Worm (Caenorhabditis elegans) whole organism, L4 larva: ENCODE measurements around the gene hda-5.

Source experiments
- D1046.2 ChIP-seq: fragments of 200-800 bp; sonication (Bioruptor generic); IDR thresholded peaks from 2 replicates; pipeline ENCODE4 v1.3.6; 2022; ENCODE audit warnings: missing genetic modification characterization, missing compliant biosample characterization
- F44E2.7 ChIP-seq: fragments of 200-800 bp; sonication (Bioruptor generic); IDR thresholded peaks from 2 replicates; pipeline ENCODE4 v2.1.2; 2022; ENCODE audit warnings: missing genetic modification characterization, missing compliant biosample characterization
- F49E8.2 ChIP-seq: sonication (generic microtip); optimal IDR thresholded peaks from 2 replicates; lab custom pipeline; 2016; ENCODE audit warnings: missing compliant biosample characterization, mild to moderate bottlenecking, missing genetic modification characterization, borderline replicate concordance
- R02D3.7 ChIP-seq: fragments of 150-350 bp; sonication (generic microtip); optimal IDR thresholded peaks from 3 replicates; lab custom pipeline; 2014; ENCODE audit warnings: missing biosample characterization, missing genetic modification characterization
- Y5F2A.4 ChIP-seq: fragments of 200-800 bp; sonication (Bioruptor generic); optimal IDR thresholded peaks from 2 replicates; lab custom pipeline; 2018; ENCODE audit warnings: mild to moderate bottlenecking, missing genetic modification characterization, missing compliant biosample characterization
- aly-2 ChIP-seq: sonication (generic microtip); optimal IDR thresholded peaks from 2 replicates; lab custom pipeline; 2018; ENCODE audit warnings: missing biosample characterization, missing genetic modification characterization
- ceh-32 ChIP-seq: sonication (generic microtip); optimal IDR thresholded peaks from 2 replicates; lab custom pipeline; 2016; ENCODE audit warnings: mild to moderate bottlenecking, missing genetic modification characterization, missing compliant biosample characterization; ENCODE audit not compliant: poor library complexity
- daf-12 ChIP-seq: fragments of 150-350 bp; optimal IDR thresholded peaks from 2 replicates; lab custom pipeline; 2014; ENCODE audit warnings: missing biosample characterization, missing genetic modification reagents, missing genetic modification characterization
- daf-16 ChIP-seq, 3 experiments: sonication (generic microtip); optimal IDR thresholded peaks; 2 replicates each; lab custom pipeline; 2016 to 2017; ENCODE audit warnings: missing genetic modification characterization in 3 of 3, missing genetic modification reagents in 3 of 3, mild to moderate bottlenecking in 2 of 3, missing compliant biosample characterization in 2 of 3, missing biosample characterization in 1 of 3, moderate library complexity in 1 of 3
- dmd-8 ChIP-seq: fragments of 200-800 bp; sonication (Bioruptor generic); IDR thresholded peaks from 2 replicates; pipeline ENCODE4 v1.3.6; 2022; ENCODE audit warnings: missing genetic modification characterization, missing compliant biosample characterization
- dmd-9 ChIP-seq: fragments of 200-800 bp; sonication (Bioruptor generic); IDR thresholded peaks from 2 replicates; pipeline ENCODE4 v1.3.6; 2022; ENCODE audit warnings: missing genetic modification reagents, missing genetic modification characterization, missing compliant biosample characterization
- duxl-1 ChIP-seq: sonication (generic microtip); optimal IDR thresholded peaks from 2 replicates; lab custom pipeline; 2016; ENCODE audit warnings: mild to moderate bottlenecking, missing genetic modification characterization, moderate library complexity, missing compliant biosample characterization; ENCODE audit not compliant: poor library complexity
- dve-1 ChIP-seq: sonication (generic microtip); optimal IDR thresholded peaks from 2 replicates; lab custom pipeline; 2017; ENCODE audit warnings: antibody characterized with exemption, mild to moderate bottlenecking, missing genetic modification characterization, missing compliant biosample characterization; ENCODE audit not compliant: insufficient read depth
- egl-27 ChIP-seq: sonication (generic microtip); optimal IDR thresholded peaks from 3 replicates; lab custom pipeline; 2017; ENCODE audit warnings: missing biosample characterization, missing genetic modification reagents, missing genetic modification characterization
- gei-8 ChIP-seq: fragments of 200-800 bp; sonication (Bioruptor generic); optimal IDR thresholded peaks from 2 replicates; lab custom pipeline; 2018; ENCODE audit warnings: mild to moderate bottlenecking, missing genetic modification characterization, missing compliant biosample characterization
- hlh-30 ChIP-seq: sonication (generic microtip); optimal IDR thresholded peaks from 2 replicates; lab custom pipeline; 2017; ENCODE audit warnings: antibody characterized with exemption, mild to moderate bottlenecking, missing genetic modification characterization, missing compliant biosample characterization; ENCODE audit not compliant: insufficient read depth
- hmg-1.1 ChIP-seq: fragments of 200-800 bp; sonication (Bioruptor generic); IDR thresholded peaks from 2 replicates; pipeline ENCODE4 v1.3.6; 2022; ENCODE audit warnings: missing genetic modification reagents, missing genetic modification characterization, missing compliant biosample characterization
- lim-7 ChIP-seq: fragments of 200-800 bp; sonication (Bioruptor generic); IDR thresholded peaks from 2 replicates; pipeline ENCODE4 v1.3.6; 2022; ENCODE audit warnings: missing genetic modification characterization, missing compliant biosample characterization
- lin-13 ChIP-seq: fragments of 150-350 bp; optimal IDR thresholded peaks from 2 replicates; lab custom pipeline; 2014; ENCODE audit warnings: missing biosample characterization, missing genetic modification reagents, missing genetic modification characterization
- lin-39 ChIP-seq: fragments of 150-350 bp; optimal IDR thresholded peaks from 2 replicates; lab custom pipeline; 2014; ENCODE audit warnings: missing biosample characterization, missing genetic modification reagents, missing genetic modification characterization
- lsy-2 ChIP-seq, 2 experiments: fragments of 150-350 bp in 1 of 2; sonication (generic microtip) in 1 of 2; optimal IDR thresholded peaks; 2 replicates each; lab custom pipeline; 2014 to 2017; ENCODE audit warnings: missing biosample characterization in 2 of 2, missing genetic modification characterization in 2 of 2
- mdl-1 ChIP-seq, 2 experiments: fragments of 150-350 bp in 1 of 2; sonication (generic microtip) in 1 of 2; optimal IDR thresholded peaks; 2 replicates each; lab custom pipeline; 2014 to 2017; ENCODE audit warnings: missing biosample characterization in 2 of 2, missing genetic modification characterization in 2 of 2
- mxl-3 ChIP-seq: fragments of 200-800 bp; sonication (Bioruptor generic); optimal IDR thresholded peaks from 2 replicates; lab custom pipeline; 2018; ENCODE audit warnings: mild to moderate bottlenecking, missing genetic modification characterization, missing compliant biosample characterization
- nhr-102 ChIP-seq: sonication (generic microtip); optimal IDR thresholded peaks from 2 replicates; lab custom pipeline; 2016; ENCODE audit warnings: mild to moderate bottlenecking, missing genetic modification characterization, moderate library complexity, missing compliant biosample characterization
- nhr-237 ChIP-seq: sonication (generic microtip); optimal IDR thresholded peaks from 2 replicates; lab custom pipeline; 2017; ENCODE audit warnings: missing biosample characterization, missing genetic modification characterization
- nhr-25 ChIP-seq: sonication (generic microtip); optimal IDR thresholded peaks from 2 replicates; lab custom pipeline; 2017; ENCODE audit warnings: missing genetic modification characterization, mild to moderate bottlenecking, missing compliant biosample characterization, antibody characterized with exemption, moderate library complexity, borderline replicate concordance; ENCODE audit not compliant: insufficient read depth
- nhr-28 ChIP-seq: fragments of 150-350 bp; optimal IDR thresholded peaks from 2 replicates; lab custom pipeline; 2014; ENCODE audit warnings: missing biosample characterization, missing genetic modification characterization
- nhr-41 ChIP-seq: fragments of 200-800 bp; sonication (Bioruptor generic); IDR thresholded peaks from 2 replicates; pipeline ENCODE4 v1.3.6; 2022; ENCODE audit warnings: missing genetic modification reagents, missing genetic modification characterization, missing compliant biosample characterization
- nhr-42 ChIP-seq: fragments of 200-800 bp; sonication (Bioruptor generic); IDR thresholded peaks from 2 replicates; pipeline ENCODE4 v1.3.6; 2022; ENCODE audit warnings: missing genetic modification characterization, missing compliant biosample characterization
- nhr-76 ChIP-seq: fragments of 150-350 bp; optimal IDR thresholded peaks from 2 replicates; lab custom pipeline; 2014; ENCODE audit warnings: missing biosample characterization, missing genetic modification characterization
- nhr-77 ChIP-seq: fragments of 150-350 bp; optimal IDR thresholded peaks from 2 replicates; lab custom pipeline; 2014; ENCODE audit warnings: missing biosample characterization, missing genetic modification characterization
- php-3 ChIP-seq: fragments of 200-800 bp; sonication (Bioruptor generic); IDR thresholded peaks from 2 replicates; pipeline ENCODE4 v1.3.6; 2022; ENCODE audit warnings: missing genetic modification reagents, missing genetic modification characterization, missing compliant biosample characterization
- snpc-1.2 ChIP-seq: fragments of 200-800 bp; sonication (Bioruptor generic); IDR thresholded peaks from 2 replicates; pipeline ENCODE4 v1.3.6; 2022; ENCODE audit warnings: missing genetic modification reagents, missing genetic modification characterization, missing compliant biosample characterization
- spr-1 ChIP-seq: sonication (generic microtip); optimal IDR thresholded peaks from 2 replicates; lab custom pipeline; 2016; ENCODE audit warnings: mild to moderate bottlenecking, missing genetic modification characterization, missing compliant biosample characterization
- tra-1 ChIP-seq: fragments of 200-800 bp; sonication (Bioruptor generic); IDR thresholded peaks from 2 replicates; pipeline ENCODE4 v1.3.6; 2022; ENCODE audit warnings: missing genetic modification reagents, missing genetic modification characterization, missing compliant biosample characterization
- unc-130 ChIP-seq: sonication (generic microtip); optimal IDR thresholded peaks from 2 replicates; lab custom pipeline; 2016; ENCODE audit warnings: missing genetic modification reagents, missing genetic modification characterization, missing compliant biosample characterization
- unc-39 ChIP-seq: sonication (generic microtip); optimal IDR thresholded peaks from 2 replicates; lab custom pipeline; 2017; ENCODE audit warnings: missing biosample characterization, missing genetic modification characterization
- unc-62 ChIP-seq, 3 experiments: fragments of 150-350 bp in 1 of 3; sonication (generic microtip); optimal IDR thresholded peaks in 2 of 3; peaks in 1 of 3; 1 replicate in 1 of 3; 2 replicates in 2 of 3; lab custom pipeline; 2014 to 2017; ENCODE audit warnings: missing biosample characterization in 3 of 3, missing genetic modification characterization in 3 of 3, missing genetic modification reagents in 3 of 3, missing genotype in 1 of 3
- vab-7 ChIP-seq: fragments of 200-800 bp; sonication (Bioruptor generic); IDR thresholded peaks from 2 replicates; pipeline ENCODE4 v1.3.6; 2022; ENCODE audit warnings: missing genetic modification reagents, missing genetic modification characterization, missing compliant biosample characterization
- zag-1 ChIP-seq: fragments of 150-350 bp; optimal IDR thresholded peaks from 2 replicates; lab custom pipeline; 2014; ENCODE audit warnings: missing biosample characterization, missing genetic modification characterization
- zfp-3 ChIP-seq: fragments of 200-800 bp; sonication (Bioruptor generic); conservative IDR thresholded peaks from 2 replicates; pipeline ENCODE4 v1.3.6; 2022; ENCODE audit warnings: missing genetic modification reagents, missing genetic modification characterization, missing compliant biosample characterization
- ztf-7 ChIP-seq: fragments of 150-350 bp; optimal IDR thresholded peaks from 2 replicates; lab custom pipeline; 2014; ENCODE audit warnings: missing biosample characterization, missing genetic modification characterization

The hda-5 gene

DNA sequence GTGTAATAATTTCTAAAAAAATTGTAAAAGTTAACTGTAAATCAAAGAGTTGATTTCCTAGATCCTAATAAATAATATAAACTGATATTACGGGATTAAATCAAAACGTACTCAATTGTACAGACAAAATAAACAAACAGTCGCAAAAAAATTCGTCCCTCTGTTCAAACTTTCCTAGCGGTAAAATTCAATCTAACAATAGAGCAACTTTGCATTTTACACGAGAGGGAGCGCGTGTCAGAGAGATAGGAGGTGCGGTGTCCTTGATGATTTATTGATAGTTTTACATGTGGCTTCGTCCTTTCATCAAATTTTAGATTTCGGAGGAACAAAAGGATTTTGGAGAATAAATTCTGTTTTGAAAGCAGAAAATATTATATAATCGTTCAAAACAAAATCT, 31.8 kb downstream of the hda-5 start (continued):
- TF ChIP-seq F44E2.7 (GFP tag; lab: Robert Waterston, UW) = no peak
- TF ChIP-seq mxl-3 (GFP tag; lab: Kevin White, UChicago) = peak; percentile 82
- TF ChIP-seq zfp-3 (GFP tag; lab: Robert Waterston, UW) = no peak
- no peak for TF ChIP-seq unc-39 (tag; lab: Kevin White, UChicago)
- TF ChIP-seq daf-12 (tag; lab: Kevin White, UChicago) = no peak
- no peak for TF ChIP-seq R02D3.7 (tag; lab: Kevin White, UChicago)
- TF ChIP-seq ztf-7 (tag; lab: Kevin White, UChicago) = no peak
- no peak for TF ChIP-seq Y5F2A.4 (GFP tag; lab: Kevin White, UChicago)
- TF ChIP-seq hlh-30 (tag; lab: Kevin White, UChicago) = peak; percentile 91
- no peak for TF ChIP-seq lin-39 (tag; lab: Kevin White, UChicago)
- no peak for TF ChIP-seq zag-1
- TF ChIP-seq unc-130 (GFP tag; lab: Kevin White, UChicago) = no peak

DNA sequence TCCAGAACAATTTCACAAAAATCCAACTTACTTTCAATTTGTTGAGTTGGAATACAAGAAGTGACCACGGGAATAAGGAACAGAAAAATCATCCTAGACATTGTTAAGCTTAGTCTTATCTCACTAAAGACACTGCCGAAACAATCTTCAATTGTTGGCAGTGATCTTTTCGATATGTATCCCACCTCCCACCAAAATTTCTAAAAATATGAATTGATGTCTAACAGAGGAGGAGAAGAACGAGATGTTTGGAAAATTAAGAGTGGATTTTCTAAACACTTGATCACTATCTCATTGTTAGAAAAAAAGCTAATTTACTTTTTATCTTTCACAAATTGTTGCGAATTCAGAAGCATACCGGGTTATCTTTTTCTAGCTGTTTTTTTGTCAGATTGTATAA, 33.6 kb downstream of the hda-5 start, which contains the start of gene clec-144:
TSS of gene clec-144 (minus strand) at position 101 of the 400 bp plus-strand sequence.
- TF ChIP-seq D1046.2 (GFP tag; lab: Robert Waterston, UW) (no peak), unc-62 (GFP tag; optimal IDR thresholded peaks at IDR 0.05 in 1 of 2; lab: Kevin White, UChicago) (peak in 1 of 2 experiments; percentile 37), unc-62 (tag; optimal IDR thresholded peaks at IDR 0.05; lab: Kevin White, UChicago) (no peak)

- TF ChIP-seq snpc-1.2 (GFP tag; lab: Robert Waterston, UW) (no peak), nhr-237 (tag; lab: Kevin White, UChicago) (no peak), vab-7 (GFP tag; lab: Robert Waterston, UW) (no peak)
Observed at ce11 chrII:11835208-11835607, 36.4 kb downstream of the hda-5 start, which contains the start of gene T27D12.6. TSS of gene T27D12.6 (plus strand) at chrII:11835508.

DNA sequence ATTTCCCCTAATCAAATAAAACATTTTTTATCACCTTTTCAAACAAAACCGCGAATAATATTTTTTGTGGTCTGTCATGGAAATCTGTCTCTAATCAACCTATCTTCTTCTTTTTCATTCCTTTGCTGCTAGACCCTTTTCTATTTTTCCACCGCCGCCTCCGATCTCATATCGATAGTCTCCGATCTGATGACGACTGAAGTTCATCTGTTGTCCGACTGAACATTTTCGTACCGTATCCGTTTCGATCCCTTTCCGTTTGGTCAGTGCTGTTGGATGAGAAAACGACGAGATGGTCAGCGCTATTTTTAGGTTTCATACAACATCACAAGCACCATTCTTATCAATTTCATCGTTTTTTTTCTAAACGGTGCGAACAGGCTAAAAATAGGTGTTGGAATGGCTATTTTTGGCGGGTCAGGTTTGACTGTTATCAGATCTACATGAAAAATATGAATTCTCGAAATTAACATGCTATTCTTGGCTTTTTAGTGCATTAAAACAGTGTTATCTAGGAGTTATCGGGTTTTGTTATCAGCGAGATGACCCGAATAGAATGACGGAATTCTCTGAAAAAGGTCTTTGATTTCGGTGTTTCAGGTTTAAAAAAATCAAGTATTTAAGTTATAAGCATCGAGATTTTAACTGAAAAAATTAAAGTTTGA, 37.8 kb downstream of the hda-5 start:
- TF ChIP-seq nhr-25 (peak; percentile 21), aly-2 (no peak), hmg-1.1 (no peak), daf-16 (GFP tag; optimal IDR thresholded peaks at IDR 0.05; lab: Kevin White, UChicago) (no peak), daf-16 (tag; optimal IDR thresholded peaks at IDR 0.05; lab: Kevin White, UChicago) (peak; percentile 3), php-3 (0 out of 2 replicates have a peak, but pooled peaks have one; percentile 35), Y5F2A.4 (GFP tag; lab: Kevin White, UChicago) (no peak), lsy-2 (tag; optimal IDR thresholded peaks at IDR 0.05; lab: Kevin White, UChicago) (peak in 1 of 2 experiments; percentile 20), dve-1 (tag; lab: Kevin White, UChicago) (peak; percentile 37), spr-1 (tag; lab: Kevin White, UChicago) (no peak), gei-8 (peak; percentile 51), lim-7 (GFP tag; lab: Robert Waterston, UW) (no peak), mxl-3 (GFP tag; lab: Kevin White, UChicago) (peak; percentile 12), tra-1 (GFP tag; lab: Robert Waterston, UW) (peak; percentile 54; the same call in 1 of the 2 replicates), nhr-76 (tag; lab: Kevin White, UChicago) (peak; percentile 67), nhr-77 (tag; lab: Kevin White, UChicago) (no peak), nhr-28 (tag; lab: Kevin White, UChicago) (peak; percentile 85), F49E8.2 (tag; lab: Kevin White, UChicago) (no peak), dmd-8 (GFP tag; lab: Robert Waterston, UW) (no peak), nhr-42 (GFP tag; lab: Robert Waterston, UW) (no peak), ztf-7 (tag; lab: Kevin White, UChicago) (no peak), nhr-102 (tag; lab: Kevin White, UChicago) (no peak), nhr-41 (GFP tag; lab: Robert Waterston, UW) (no peak), mdl-1 (tag; optimal IDR thresholded peaks at IDR 0.05; lab: Kevin White, UChicago) (peak; percentile 49 to 71), vab-7 (GFP tag; lab: Robert Waterston, UW) (no peak), dmd-9 (no peak), egl-27 (tag; lab: Kevin White, UChicago) (no peak), duxl-1 (tag; lab: Kevin White, UChicago) (no peak), ceh-32 (tag; lab: Kevin White, UChicago) (no peak), hlh-30 (tag; lab: Kevin White, UChicago) (peak; percentile 29), lin-13 (GFP tag; lab: Kevin White, UChicago) (no peak)
